Worm (Caenorhabditis elegans) whole organism, L3 larva: Measurements from ENCODE around the gene H04M03.12.

Experiments used
- aly-2 ChIP-seq: fragments of 150-350 bp; optimal IDR thresholded peaks from 2 replicates; lab custom pipeline; 2014; ENCODE audit warnings: missing biosample characterization, missing genetic modification characterization
- egl-27 ChIP-seq: sonication (generic microtip); optimal IDR thresholded peaks from 4 replicates; lab custom pipeline; 2017; ENCODE audit warnings: missing biosample characterization, missing genetic modification reagents, missing genetic modification characterization
- egl-5 ChIP-seq: fragments of 150-350 bp; optimal IDR thresholded peaks from 2 replicates; lab custom pipeline; 2017; ENCODE audit warnings: missing biosample characterization, missing genetic modification reagents, missing genetic modification characterization, inconsistent platforms
- elt-1 ChIP-seq: fragments of 150-350 bp; optimal IDR thresholded peaks from 2 replicates; lab custom pipeline; 2014; ENCODE audit warnings: missing biosample characterization, missing genetic modification characterization
- elt-2 ChIP-seq: sonication (generic microtip); optimal IDR thresholded peaks from 2 replicates; lab custom pipeline; 2016; ENCODE audit warnings: missing genetic modification reagents, mild to moderate bottlenecking, missing genetic modification characterization, missing compliant biosample characterization
- lsy-12 ChIP-seq: sonication (generic microtip); optimal IDR thresholded peaks from 2 replicates; lab custom pipeline; 2016; ENCODE audit warnings: mild to moderate bottlenecking, missing genetic modification characterization, missing compliant biosample characterization
- mdl-1 ChIP-seq: fragments of 150-350 bp; optimal IDR thresholded peaks from 2 replicates; lab custom pipeline; 2014; ENCODE audit warnings: missing biosample characterization, missing genetic modification characterization
- nhr-12 ChIP-seq: fragments of 150-350 bp; optimal IDR thresholded peaks from 2 replicates; lab custom pipeline; 2014; ENCODE audit warnings: missing biosample characterization, missing genetic modification characterization
- nhr-25 ChIP-seq: sonication (generic microtip); optimal IDR thresholded peaks from 2 replicates; lab custom pipeline; 2017; ENCODE audit warnings: missing biosample characterization, missing genetic modification characterization
- nhr-28 ChIP-seq: fragments of 150-350 bp; optimal IDR thresholded peaks from 2 replicates; lab custom pipeline; 2014; ENCODE audit warnings: missing biosample characterization, missing genetic modification characterization
- pha-4 ChIP-seq: fragments of 150-350 bp; optimal IDR thresholded peaks from 2 replicates; lab custom pipeline; 2014; ENCODE audit warnings: missing biosample characterization, missing genetic modification reagents, missing genetic modification characterization
- pqm-1 ChIP-seq: fragments of 150-350 bp; optimal IDR thresholded peaks from 2 replicates; lab custom pipeline; 2017; ENCODE audit warnings: missing biosample characterization, missing genetic modification characterization, inconsistent platforms
- unc-62 ChIP-seq: fragments of 150-350 bp; sonication (generic microtip); optimal IDR thresholded peaks from 4 replicates; lab custom pipeline; 2014; ENCODE audit warnings: missing biosample characterization, missing genetic modification reagents, missing genetic modification characterization

DNA sequence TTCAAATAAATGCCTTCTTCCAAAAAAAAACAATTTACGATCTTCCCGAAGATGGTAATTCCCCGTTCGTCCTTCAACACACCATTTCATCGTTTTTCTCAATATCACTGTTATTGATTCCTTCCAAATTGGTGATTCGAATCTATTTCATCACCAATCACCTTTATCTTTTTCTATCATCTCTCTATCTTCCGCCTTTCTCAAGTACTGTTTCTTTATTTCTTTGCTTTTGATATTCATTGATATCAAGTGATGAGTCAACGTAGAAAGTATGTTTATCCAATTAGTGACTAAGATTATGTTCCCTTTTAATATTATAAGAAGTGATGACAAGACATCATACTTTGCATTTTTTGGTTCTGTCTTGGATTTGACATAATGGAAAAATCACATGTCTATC, 21.1 kb upstream of the H04M03.12 start:
- no peak for TF ChIP-seq pqm-1 (tag; lab: Kevin White, UChicago)
- no peak for TF ChIP-seq aly-2
- no peak for TF ChIP-seq elt-1 (tag; lab: Kevin White, UChicago)
- TF ChIP-seq egl-27 (tag; lab: Kevin White, UChicago), result no peak
- TF ChIP-seq nhr-12, result no peak
- no peak for TF ChIP-seq nhr-25 (tag; lab: Kevin White, UChicago)
- TF ChIP-seq nhr-28 (tag; lab: Kevin White, UChicago), result no peak
- TF ChIP-seq elt-2 (tag; lab: Kevin White, UChicago), result no peak
- TF ChIP-seq unc-62 (GFP tag; lab: Kevin White, UChicago), result no peak
- TF ChIP-seq pha-4 (tag; lab: Kevin White, UChicago), result no peak
- TF ChIP-seq egl-5, result no peak
- no peak for TF ChIP-seq mdl-1 (tag; lab: Kevin White, UChicago)
- no peak for TF ChIP-seq lsy-12 (tag; lab: Kevin White, UChicago)
